Fruit fly (Drosophila melanogaster): ENCODE measurements around the gene brat.
A peak's percentile ranks its signal among the peaks of the same experiment; 100 is the strongest.

Gene brat

dm6 chr2L:19185676-19186239 is 52.1 kb downstream of the brat start, which contains the start of the genes gammaTub37C and pigeon:
gammaTub37C (minus strand) TSS chr2L:19185726.
pigeon (plus strand) TSS chr2L:19186043.
- TF ChIP-seq CG8301 (tag; optimal IDR thresholded peaks at IDR 0.05) (no peak), CG10348 (GFP tag; IDR thresholded peaks at IDR 0.05) (no peak), D1 (tag; optimal IDR thresholded peaks at IDR 0.05) (no peak), CG17806 (tag; optimal IDR thresholded peaks at IDR 0.05) (no peak), CG4496 (GFP tag; IDR thresholded peaks at IDR 0.05) (no peak), Snoo (tag; optimal IDR thresholded peaks at IDR 0.05) (no peak), gl (tag; optimal IDR thresholded peaks at IDR 0.05) (no peak), CG9948 (tag; optimal IDR thresholded peaks at IDR 0.05) (no peak), CG14655 (GFP tag; optimal IDR thresholded peaks at IDR 0.05) (no peak), EcR (GFP tag; optimal IDR thresholded peaks at IDR 0.05) (no peak)

dm6 chr2L:19190195-19190594 is 56.6 kb downstream of the brat start, which contains the start of gene drl:
drl (plus strand) TSS chr2L:19190342.
- TF ChIP-seq CG32121 (GFP tag; IDR thresholded peaks at IDR 0.05) (peak; percentile 57), CG4496 (GFP tag; IDR thresholded peaks at IDR 0.05) (peak; percentile 61), CG8301 (tag; optimal IDR thresholded peaks at IDR 0.05) (no peak), Pif1B (GFP tag; optimal IDR thresholded peaks at IDR 0.05) (no peak), Ets98B (GFP tag; IDR thresholded peaks at IDR 0.05) (peak; percentile 67; the same call in 1 of the 2 replicates), fd96Ca (GFP tag; IDR thresholded peaks at IDR 0.05) (peak; percentile 64; the same call in 1 of the 3 replicates), CG12605 (GFP tag; IDR thresholded peaks at IDR 0.05) (peak; percentile 67)

dm6 chr2L:19191789-19192297 is 58.2 kb downstream of the brat start:
- TF ChIP-seq Snoo (tag; optimal IDR thresholded peaks at IDR 0.05), result no peak
- TF ChIP-seq fd96Ca (GFP tag; IDR thresholded peaks at IDR 0.05), result peak; percentile 38; the same call in 1 of the 3 replicates
- TF ChIP-seq Pif1B (GFP tag; optimal IDR thresholded peaks at IDR 0.05), result no peak
- TF ChIP-seq CG4496 (GFP tag; IDR thresholded peaks at IDR 0.05), result peak; percentile 55; the same call in 1 of the 3 replicates
- TF ChIP-seq EcR (GFP tag; optimal IDR thresholded peaks at IDR 0.05), result no peak
- TF ChIP-seq CG17806 (tag; optimal IDR thresholded peaks at IDR 0.05), result no peak
- no peak for TF ChIP-seq gl (tag; optimal IDR thresholded peaks at IDR 0.05)
- no peak for TF ChIP-seq CG8301 (tag; optimal IDR thresholded peaks at IDR 0.05)

dm6 chr2L:19193703-19194102 is 60.1 kb downstream of the brat start:
- TF ChIP-seq CG17806 (tag; optimal IDR thresholded peaks at IDR 0.05) (peak; percentile 66), Pif1A (GFP tag; optimal IDR thresholded peaks at IDR 0.05) (peak; percentile 75), CG8159 (tag; optimal IDR thresholded peaks at IDR 0.05) (peak; percentile 61), CG10348 (GFP tag; IDR thresholded peaks at IDR 0.05) (peak; percentile 30; the same call in 1 of the 2 replicates), CG15710 (tag; optimal IDR thresholded peaks at IDR 0.05) (peak; percentile 27), CG8301 (tag; optimal IDR thresholded peaks at IDR 0.05) (peak; percentile 73), CG4496 (GFP tag; IDR thresholded peaks at IDR 0.05) (peak; percentile 86), CG34367 (tag; optimal IDR thresholded peaks at IDR 0.05) (peak; percentile 44), fd96Ca (GFP tag; IDR thresholded peaks at IDR 0.05) (peak; percentile 87), D1 (tag; optimal IDR thresholded peaks at IDR 0.05) (no peak), CG12605 (GFP tag; IDR thresholded peaks at IDR 0.05) (no peak), gl (tag; optimal IDR thresholded peaks at IDR 0.05) (peak; percentile 35), CG13204 (GFP tag; optimal IDR thresholded peaks at IDR 0.05) (no peak), Snoo (tag; optimal IDR thresholded peaks at IDR 0.05) (peak; percentile 14), rn (GFP tag; IDR thresholded peaks at IDR 0.05) (peak; percentile 51; the same call in 1 of the 2 replicates), Pif1B (GFP tag; optimal IDR thresholded peaks at IDR 0.05) (peak; percentile 57), CG32121 (GFP tag; IDR thresholded peaks at IDR 0.05) (peak; percentile 82), CG14655 (GFP tag; optimal IDR thresholded peaks at IDR 0.05) (peak; percentile 77), Ets98B (GFP tag; IDR thresholded peaks at IDR 0.05) (peak; percentile 87), CG9948 (tag; optimal IDR thresholded peaks at IDR 0.05) (peak; percentile 49), EcR (GFP tag; optimal IDR thresholded peaks at IDR 0.05) (no peak)

- TF ChIP-seq gl (tag; optimal IDR thresholded peaks at IDR 0.05), result peak; percentile 75
- TF ChIP-seq Ets98B (GFP tag; IDR thresholded peaks at IDR 0.05), result peak; percentile 42; the same call in 1 of the 2 replicates
- TF ChIP-seq D1 (tag; optimal IDR thresholded peaks at IDR 0.05), result peak; percentile 1
- TF ChIP-seq CG15710 (tag; optimal IDR thresholded peaks at IDR 0.05), result peak; percentile 84
- TF ChIP-seq CG34367 (tag; optimal IDR thresholded peaks at IDR 0.05), result peak; percentile 81
- TF ChIP-seq CG14655 (GFP tag; optimal IDR thresholded peaks at IDR 0.05), result peak; percentile 69
- peak; percentile 84 for TF ChIP-seq Snoo (tag; optimal IDR thresholded peaks at IDR 0.05)
- peak; percentile 85 for TF ChIP-seq Pif1A (GFP tag; optimal IDR thresholded peaks at IDR 0.05)
- peak; percentile 80 for TF ChIP-seq CG9948 (tag; optimal IDR thresholded peaks at IDR 0.05)
- TF ChIP-seq fd96Ca (GFP tag; IDR thresholded peaks at IDR 0.05), result peak; percentile 71; the same call in 2 of the 3 replicates
- peak; percentile 70 for TF ChIP-seq CG13204 (GFP tag; optimal IDR thresholded peaks at IDR 0.05)
- TF ChIP-seq CG12605 (GFP tag; IDR thresholded peaks at IDR 0.05), result peak; percentile 55
- TF ChIP-seq CG10348 (GFP tag; IDR thresholded peaks at IDR 0.05), result no peak
- peak; percentile 86 for TF ChIP-seq CG4496 (GFP tag; IDR thresholded peaks at IDR 0.05)
- TF ChIP-seq CG17806 (tag; optimal IDR thresholded peaks at IDR 0.05), result peak; percentile 84
- TF ChIP-seq rn (GFP tag; IDR thresholded peaks at IDR 0.05), result peak; percentile 65
- TF ChIP-seq CG8159 (tag; optimal IDR thresholded peaks at IDR 0.05), result peak; percentile 89
- no peak for TF ChIP-seq EcR (GFP tag; optimal IDR thresholded peaks at IDR 0.05)
- peak; percentile 78 for TF ChIP-seq Pif1B (GFP tag; optimal IDR thresholded peaks at IDR 0.05)
- TF ChIP-seq CG32121 (GFP tag; IDR thresholded peaks at IDR 0.05), result peak; percentile 35; the same call in 1 of the 2 replicates
- peak; percentile 64 for TF ChIP-seq CG8301 (tag; optimal IDR thresholded peaks at IDR 0.05)
These were observed 62.9 kb downstream of the brat start for dm6 chr2L:19196443-19197044.

Measured in whole organism, pupa.